Worm (Caenorhabditis elegans): ENCODE measurements around the gene ZK1307.2.

ZK1307.2 gene

ce11 chrII:9646122-9646555, 7.6 kb downstream of the ZK1307.2 start (continued):
- peak; percentile 11 for TF ChIP-seq elt-2 (tag; optimal IDR thresholded peaks at IDR 0.05)
- TF ChIP-seq ces-1 (GFP tag; optimal IDR thresholded peaks at IDR 0.05), result no peak

ce11 chrII:9644940-9645634, 8.7 kb downstream of the ZK1307.2 start:
- TF ChIP-seq lin-13 (GFP tag; optimal IDR thresholded peaks at IDR 0.05) (no peak), nhr-85 (tag) (peak; percentile 83), nhr-12 (tag; optimal IDR thresholded peaks at IDR 0.05) (no peak), efl-3 (GFP tag; optimal IDR thresholded peaks at IDR 0.05) (no peak), skn-1 (tag; optimal IDR thresholded peaks at IDR 0.05) (no peak), snu-23 (GFP tag; optimal IDR thresholded peaks at IDR 0.05) (no peak), elt-3 (tag; optimal IDR thresholded peaks at IDR 0.05) (peak in 1 of 6 experiments; percentile 24), pag-3 (tag; optimal IDR thresholded peaks at IDR 0.05; ENCODE audit: borderline replicate concordance, insufficient read depth) (no peak), ama-1 (optimal IDR thresholded peaks at IDR 0.05) (no peak), lin-14 (GFP tag; optimal IDR thresholded peaks at IDR 0.05) (peak; percentile 50), blmp-1 (tag; optimal IDR thresholded peaks at IDR 0.05) (peak; percentile 56), rnt-1 (tag; optimal IDR thresholded peaks at IDR 0.05) (peak; percentile 49), efl-1 (optimal IDR thresholded peaks at IDR 0.05) (no peak), efl-1 (GFP tag; optimal IDR thresholded peaks at IDR 0.05 in 1 of 2) (no peak), ceh-63 (GFP tag; optimal IDR thresholded peaks at IDR 0.05) (no peak), unc-30 (tag; optimal IDR thresholded peaks at IDR 0.05) (no peak), ceh-88 (GFP tag; IDR thresholded peaks at IDR 0.05) (no peak), mep-1 (tag; optimal IDR thresholded peaks at IDR 0.05) (peak; percentile 48), hlh-4 (tag; optimal IDR thresholded peaks at IDR 0.05) (no peak)

ce11 chrII:9644438-9644837, 9.3 kb downstream of the ZK1307.2 start, which contains the start of gene fzr-1:
Gene fzr-1 (minus strand): TSS chrII:9644466.
- TF ChIP-seq unc-130 (tag; optimal IDR thresholded peaks at IDR 0.05) (no peak), unc-30 (tag; optimal IDR thresholded peaks at IDR 0.05) (no peak), lin-13 (GFP tag; optimal IDR thresholded peaks at IDR 0.05) (no peak), fkh-10 (GFP tag; optimal IDR thresholded peaks at IDR 0.05) (no peak), efl-3 (GFP tag; optimal IDR thresholded peaks at IDR 0.05) (no peak), dpl-1 (GFP tag; optimal IDR thresholded peaks at IDR 0.05) (no peak), nhr-20 (tag; optimal IDR thresholded peaks at IDR 0.05) (no peak), C16A3.4 (tag; optimal IDR thresholded peaks at IDR 0.05) (no peak), Y116A8C.19 (tag; optimal IDR thresholded peaks at IDR 0.05; ENCODE audit: borderline replicate concordance) (no peak), nhr-19 (GFP tag; conservative IDR thresholded peaks at IDR 0.05) (no peak), hlh-17 (GFP tag; optimal IDR thresholded peaks at IDR 0.05; ENCODE audit: borderline replicate concordance) (no peak), ceh-82 (tag; optimal IDR thresholded peaks at IDR 0.05) (no peak), elt-3 (tag; optimal IDR thresholded peaks at IDR 0.05) (no peak), snu-23 (GFP tag; optimal IDR thresholded peaks at IDR 0.05) (no peak), fkh-8 (tag; optimal IDR thresholded peaks at IDR 0.05) (no peak), zip-4 (GFP tag; optimal IDR thresholded peaks at IDR 0.05) (no peak), ets-5 (GFP tag; IDR thresholded peaks at IDR 0.05) (no peak)

DNA sequence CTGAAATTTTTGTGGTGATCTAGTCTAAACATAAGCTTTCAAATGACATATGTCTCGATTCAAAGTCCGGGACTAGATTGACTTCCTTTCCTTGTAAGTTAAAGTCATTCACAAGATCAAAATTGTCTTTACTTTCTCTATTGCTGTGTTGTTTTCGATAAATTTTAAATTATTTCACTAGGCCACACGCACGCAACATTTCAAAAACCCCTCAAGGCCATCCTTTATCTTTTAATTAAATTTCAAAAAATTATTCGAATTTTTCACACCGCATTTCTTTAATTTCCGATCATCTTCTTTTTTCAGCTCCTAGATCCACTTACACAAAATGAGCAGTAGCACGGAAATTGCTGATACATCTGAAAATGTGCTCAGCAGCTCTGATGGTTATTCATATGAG, 17.5 kb downstream of the ZK1307.2 start, which contains the start of gene ZK1307.7:
TSS of gene ZK1307.7 (plus strand) at position 301 of the 400 bp plus-strand sequence.
- TF ChIP-seq lir-3 (tag; optimal IDR thresholded peaks at IDR 0.05; ENCODE audit: poor library complexity), result no peak
- TF ChIP-seq lin-39 (tag; optimal IDR thresholded peaks at IDR 0.05), result no peak
- TF ChIP-seq efl-3 (GFP tag; optimal IDR thresholded peaks at IDR 0.05), result no peak
- TF ChIP-seq mep-1 (tag; optimal IDR thresholded peaks at IDR 0.05), result no peak
- no peak for TF ChIP-seq ceh-90 (tag; optimal IDR thresholded peaks at IDR 0.05)
- no peak for TF ChIP-seq unc-98 (GFP tag; IDR thresholded peaks at IDR 0.05)
- TF ChIP-seq lin-14 (GFP tag; optimal IDR thresholded peaks at IDR 0.05), result no peak
- TF ChIP-seq C16A3.4 (tag; optimal IDR thresholded peaks at IDR 0.05), result no peak
- no peak for TF ChIP-seq pax-3 (tag; optimal IDR thresholded peaks at IDR 0.05)
- TF ChIP-seq C34B4.2 (tag; optimal IDR thresholded peaks at IDR 0.05), result no peak
- no peak for TF ChIP-seq swsn-7 (tag; optimal IDR thresholded peaks at IDR 0.05)
- TF ChIP-seq nhr-11 (tag; optimal IDR thresholded peaks at IDR 0.05), result no peak
- no peak for TF ChIP-seq dsc-1 (tag; optimal IDR thresholded peaks at IDR 0.05)
- TF ChIP-seq irx-1 (tag; optimal IDR thresholded peaks at IDR 0.05), result no peak
- TF ChIP-seq ztf-4 (tag; optimal IDR thresholded peaks at IDR 0.05), result no peak
- TF ChIP-seq C04F5.9 (tag; optimal IDR thresholded peaks at IDR 0.05), result no peak

All from whole organism, L1 larva.